Fruit fly (Drosophila melanogaster) whole organism, prepupa: ENCODE measurements around the gene CG3626.

Experiments used
- CG11902 ChIP-seq: fragments of 200-800 bp; sonication (Bioruptor generic); optimal IDR thresholded peaks from 3 replicates; lab custom pipeline; 2016; ENCODE audit warnings: missing biosample characterization, missing genetic modification characterization
- CG31627 ChIP-seq: fragments of 200-800 bp; sonication (Bioruptor generic); optimal IDR thresholded peaks from 3 replicates; lab custom pipeline; 2016; ENCODE audit warnings: missing biosample characterization, missing genetic modification characterization
- Eip75B ChIP-seq: fragments of 200-800 bp; sonication (Bioruptor generic); optimal IDR thresholded peaks from 3 replicates; lab custom pipeline; 2016; ENCODE audit warnings: missing biosample characterization, missing genetic modification characterization
- Eip93F ChIP-seq: fragments of 200-800 bp; sonication (Bioruptor generic); optimal IDR thresholded peaks from 2 replicates; lab custom pipeline; 2016; ENCODE audit warnings: missing biosample characterization, mild to moderate bottlenecking, missing genetic modification characterization
- Sox102F ChIP-seq: fragments of 200-800 bp; sonication (Bioruptor generic); optimal IDR thresholded peaks from 2 replicates; lab custom pipeline; 2016; ENCODE audit warnings: missing biosample characterization, mild to moderate bottlenecking, missing genetic modification characterization
- net ChIP-seq: fragments of 200-800 bp; sonication (Bioruptor generic); optimal IDR thresholded peaks from 3 replicates; lab custom pipeline; 2016; ENCODE audit warnings: missing biosample characterization, missing genetic modification characterization
- svp ChIP-seq: fragments of 200-800 bp; sonication (Bioruptor generic); peaks from one replicate; lab custom pipeline; 2016; ENCODE audit warnings: missing biosample characterization, missing genetic modification characterization

dm6 chrX:4412546-4412945 is 46.3 kb downstream of the CG3626 start, which contains the start of gene bi:
- TF ChIP-seq Eip75B (GFP tag; lab: Kevin White, UChicago) (no peak), CG11902 (GFP tag; lab: Kevin White, UChicago) (no peak), Sox102F (no peak), CG31627 (GFP tag; lab: Kevin White, UChicago) (no peak), Eip93F (GFP tag; lab: Kevin White, UChicago) (no peak), svp (GFP tag; lab: Kevin White, UChicago) (no peak), net (GFP tag; lab: Kevin White, UChicago) (no peak)
